Worm (Caenorhabditis elegans) whole organism, L4/young adult: ENCODE results near the gene par-4.

Source experiments
- dao-5 ChIP-seq: sonication (generic microtip); optimal IDR thresholded peaks from 2 replicates; lab custom pipeline; 2016; ENCODE audit warnings: missing genotype, missing genetic modification characterization, moderate library complexity, missing compliant biosample characterization
- him-1 ChIP-seq: sonication (generic microtip); optimal IDR thresholded peaks from 2 replicates; lab custom pipeline; 2016; ENCODE audit warnings: missing genotype, missing genetic modification reagents, missing genetic modification characterization, missing compliant biosample characterization

DNA sequence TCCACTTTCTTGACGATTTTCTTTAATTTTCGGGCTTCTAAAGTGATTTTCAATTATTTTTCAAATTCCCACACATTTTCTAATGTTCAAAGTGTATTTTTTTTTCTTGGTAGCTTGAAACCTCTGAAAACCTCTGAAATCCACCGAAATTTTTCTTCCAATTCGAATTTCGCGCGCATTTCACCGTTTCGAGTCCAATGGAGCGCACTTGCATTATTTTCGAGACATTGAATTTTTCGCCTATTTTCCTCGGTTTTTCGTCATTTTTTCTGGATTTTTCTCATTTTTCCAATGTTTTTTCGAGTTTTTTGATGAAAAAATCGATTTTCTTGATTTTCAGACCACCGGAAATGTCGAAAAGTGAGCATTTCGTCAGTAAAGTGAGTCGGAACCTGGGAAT lies 11.7 kb upstream of the par-4 start, which contains the start of gene slr-2:
- TF ChIP-seq dao-5 (tag; lab: Kevin White, UChicago): no peak
- no peak for TF ChIP-seq him-1 (tag; lab: Kevin White, UChicago)
